Worm (Caenorhabditis elegans) whole organism, L2 larva: ENCODE data around the gene vhp-1.

ENCODE experiments used
- C34F6.9 ChIP-seq: fragments of 150-350 bp; optimal IDR thresholded peaks from 2 replicates; lab custom pipeline; 2014; ENCODE audit warnings: missing biosample characterization, missing genetic modification characterization
- F13H6.1 ChIP-seq: sonication (generic microtip); optimal IDR thresholded peaks from 2 replicates; lab custom pipeline; 2016; ENCODE audit warnings: missing genetic modification characterization, missing compliant biosample characterization
- R02D3.7 ChIP-seq: fragments of 150-350 bp; optimal IDR thresholded peaks from 2 replicates; lab custom pipeline; 2014; ENCODE audit warnings: missing biosample characterization, missing genetic modification characterization
- Y55F3AM.14 ChIP-seq: fragments of 200-800 bp; sonication (Bioruptor generic); optimal IDR thresholded peaks from 2 replicates; lab custom pipeline; 2018; ENCODE audit warnings: mild to moderate bottlenecking, missing genetic modification characterization, missing compliant biosample characterization
- ZK546.5 ChIP-seq: sonication (generic microtip); optimal IDR thresholded peaks from 2 replicates; lab custom pipeline; 2017; ENCODE audit warnings: missing biosample characterization, missing genetic modification characterization
- alr-1 ChIP-seq: fragments of 150-350 bp; optimal IDR thresholded peaks from 2 replicates; lab custom pipeline; 2014; ENCODE audit warnings: missing biosample characterization, missing genetic modification characterization
- aly-2 ChIP-seq: fragments of 150-350 bp; optimal IDR thresholded peaks from 2 replicates; lab custom pipeline; 2014; ENCODE audit warnings: missing biosample characterization, missing genetic modification characterization
- ama-1 ChIP-seq: fragments of 150-350 bp; optimal IDR thresholded peaks from 2 replicates; lab custom pipeline; 2018; ENCODE audit warnings: inconsistent platforms
- blmp-1 ChIP-seq: sonication (generic microtip); optimal IDR thresholded peaks from 2 replicates; lab custom pipeline; 2017; ENCODE audit warnings: missing genetic modification characterization, mild to moderate bottlenecking, missing compliant biosample characterization, antibody characterized with exemption, moderate library complexity; ENCODE audit not compliant: insufficient read depth
- ceh-16 ChIP-seq: fragments of 150-350 bp; optimal IDR thresholded peaks from 2 replicates; lab custom pipeline; 2014; ENCODE audit warnings: missing biosample characterization, missing genetic modification characterization
- ceh-82 ChIP-seq: fragments of 150-350 bp; optimal IDR thresholded peaks from 2 replicates; lab custom pipeline; 2014; ENCODE audit warnings: missing biosample characterization, missing genetic modification characterization
- crh-2 ChIP-seq: sonication (generic microtip); optimal IDR thresholded peaks from 2 replicates; lab custom pipeline; 2017; ENCODE audit warnings: missing biosample characterization, missing genetic modification characterization
- egl-27 ChIP-seq: sonication (generic microtip); optimal IDR thresholded peaks from 3 replicates; lab custom pipeline; 2017; ENCODE audit warnings: missing biosample characterization, missing genetic modification reagents, missing genetic modification characterization
- elt-1 ChIP-seq: fragments of 150-350 bp; optimal IDR thresholded peaks from 2 replicates; lab custom pipeline; 2014; ENCODE audit warnings: missing biosample characterization, missing genetic modification characterization
- elt-3 ChIP-seq: sonication (generic microtip); optimal IDR thresholded peaks from 2 replicates; lab custom pipeline; 2017; ENCODE audit warnings: missing biosample characterization, missing genetic modification characterization
- fos-1 ChIP-seq: fragments of 150-350 bp; optimal IDR thresholded peaks from 2 replicates; lab custom pipeline; 2014; ENCODE audit warnings: missing biosample characterization, missing genetic modification characterization
- gmeb-1 ChIP-seq: fragments of 150-350 bp; optimal IDR thresholded peaks from 2 replicates; lab custom pipeline; 2014; ENCODE audit warnings: missing biosample characterization, missing genetic modification characterization
- lin-11 ChIP-seq: fragments of 150-350 bp; sonication (generic microtip); optimal IDR thresholded peaks from 2 replicates; lab custom pipeline; 2014; ENCODE audit warnings: missing biosample characterization, missing genetic modification characterization, inconsistent platforms, mixed read lengths
- lin-39 ChIP-seq: fragments of 150-350 bp; optimal IDR thresholded peaks from 2 replicates; lab custom pipeline; 2014; ENCODE audit warnings: missing biosample characterization, missing genetic modification reagents, missing genetic modification characterization
- lsy-2 ChIP-seq, 2 experiments: fragments of 150-350 bp in 1 of 2; sonication (generic microtip) in 1 of 2; optimal IDR thresholded peaks; 2 replicates each; lab custom pipeline; 2014 to 2017; ENCODE audit warnings: missing biosample characterization in 2 of 2, missing genetic modification characterization in 2 of 2
- mbf-1 ChIP-seq: sonication (generic microtip); optimal IDR thresholded peaks from 2 replicates; lab custom pipeline; 2017; ENCODE audit warnings: missing biosample characterization, missing genetic modification characterization
- mdl-1 ChIP-seq, 2 experiments: fragments of 150-350 bp in 1 of 2; sonication (generic microtip) in 1 of 2; optimal IDR thresholded peaks; 2 replicates each; lab custom pipeline; 2017; ENCODE audit warnings: missing biosample characterization in 2 of 2, missing genetic modification characterization in 2 of 2
- nhr-10 ChIP-seq: sonication (generic microtip); optimal IDR thresholded peaks from 2 replicates; lab custom pipeline; 2017; ENCODE audit warnings: missing biosample characterization, missing genetic modification characterization
- nhr-11 ChIP-seq: fragments of 150-350 bp; optimal IDR thresholded peaks from 2 replicates; lab custom pipeline; 2014; ENCODE audit warnings: missing biosample characterization, missing genetic modification characterization
- nhr-12 ChIP-seq: fragments of 150-350 bp; optimal IDR thresholded peaks from 2 replicates; lab custom pipeline; 2014; ENCODE audit warnings: missing biosample characterization, missing genetic modification characterization
- nhr-129 ChIP-seq: fragments of 150-350 bp; optimal IDR thresholded peaks from 2 replicates; lab custom pipeline; 2014; ENCODE audit warnings: missing biosample characterization, missing genetic modification characterization
- nhr-21 ChIP-seq: fragments of 150-350 bp; optimal IDR thresholded peaks from 2 replicates; lab custom pipeline; 2014; ENCODE audit warnings: missing biosample characterization, missing genetic modification characterization
- nhr-237 ChIP-seq: fragments of 150-350 bp; optimal IDR thresholded peaks from 2 replicates; lab custom pipeline; 2014; ENCODE audit warnings: missing biosample characterization, missing genetic modification characterization
- nhr-25 ChIP-seq: fragments of 150-350 bp; sonication (generic microtip); optimal IDR thresholded peaks from 3 replicates; lab custom pipeline; 2014; ENCODE audit warnings: missing biosample characterization, missing genetic modification characterization
- nhr-6 ChIP-seq: fragments of 150-350 bp; optimal IDR thresholded peaks from 2 replicates; lab custom pipeline; 2014; ENCODE audit warnings: missing biosample characterization, missing genetic modification characterization
- sem-4 ChIP-seq: fragments of 150-350 bp; optimal IDR thresholded peaks from 2 replicates; lab custom pipeline; 2014; ENCODE audit warnings: missing biosample characterization, missing genetic modification reagents, missing genetic modification characterization
- skn-1 ChIP-seq: sonication (generic microtip); optimal IDR thresholded peaks from 2 replicates; lab custom pipeline; 2017; ENCODE audit warnings: missing biosample characterization, missing genetic modification characterization
- sma-3 ChIP-seq: sonication (generic microtip); optimal IDR thresholded peaks from 2 replicates; lab custom pipeline; 2016; ENCODE audit warnings: missing genetic modification reagents, missing genetic modification characterization, missing compliant biosample characterization
- sma-9 ChIP-seq, 2 experiments: fragments of 150-350 bp in 1 of 2; sonication (generic microtip) in 1 of 2; optimal IDR thresholded peaks; 2 replicates each; lab custom pipeline; 2014 to 2016; ENCODE audit warnings: missing genetic modification characterization in 2 of 2, mild to moderate bottlenecking in 1 of 2, missing biosample characterization in 1 of 2, missing compliant biosample characterization in 1 of 2, missing genetic modification reagents in 1 of 2, moderate library complexity in 1 of 2
- unc-55 ChIP-seq: fragments of 150-350 bp; sonication (generic microtip); optimal IDR thresholded peaks from 3 replicates; lab custom pipeline; 2014; ENCODE audit warnings: missing biosample characterization, missing genetic modification reagents, missing genetic modification characterization
- zag-1 ChIP-seq: fragments of 150-350 bp; optimal IDR thresholded peaks from 2 replicates; lab custom pipeline; 2014; ENCODE audit warnings: missing biosample characterization, missing genetic modification characterization

The vhp-1 gene

DNA sequence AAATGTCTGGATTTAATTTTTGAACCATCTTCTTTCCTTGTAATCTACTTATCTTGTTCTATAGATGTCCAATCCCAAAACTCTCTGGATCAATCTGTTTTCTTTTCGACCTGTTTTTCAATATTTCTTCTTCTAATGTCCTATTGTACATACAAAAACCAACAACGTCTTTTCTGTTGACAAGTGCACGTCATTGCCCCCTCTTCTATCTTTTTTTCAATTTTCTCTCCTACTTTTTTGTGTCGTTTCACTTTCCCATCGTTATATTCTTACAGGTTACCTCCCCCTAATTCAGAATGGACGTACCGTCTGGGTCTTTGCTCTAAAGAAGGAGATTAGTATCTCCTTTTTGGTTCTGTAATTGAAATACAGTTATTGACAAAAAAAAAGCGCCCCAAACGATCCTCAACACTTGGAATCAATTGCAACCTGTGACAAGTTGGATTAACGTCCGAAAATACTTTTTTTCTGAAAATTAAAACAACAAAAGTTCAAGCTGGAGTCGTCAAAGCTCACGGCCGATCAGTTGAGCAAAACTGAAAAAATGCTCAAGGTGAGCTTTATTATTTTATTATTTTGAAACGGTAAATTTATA lies at the start of gene vhp-1:
Gene vhp-1 (plus strand): TSS at position 545 of the 595 bp plus-strand sequence.
- TF ChIP-seq sma-9 (GFP tag; optimal IDR thresholded peaks at IDR 0.05; lab: Kevin White, UChicago) (peak; percentile 16), sma-9 (tag; optimal IDR thresholded peaks at IDR 0.05; lab: Kevin White, UChicago) (no peak), elt-1 (tag; lab: Kevin White, UChicago) (no peak), blmp-1 (tag; lab: Kevin White, UChicago) (peak; percentile 57), nhr-25 (tag; lab: Kevin White, UChicago) (peak; percentile 4), nhr-129 (tag; lab: Kevin White, UChicago) (peak; percentile 2), unc-55 (no peak)

DNA sequence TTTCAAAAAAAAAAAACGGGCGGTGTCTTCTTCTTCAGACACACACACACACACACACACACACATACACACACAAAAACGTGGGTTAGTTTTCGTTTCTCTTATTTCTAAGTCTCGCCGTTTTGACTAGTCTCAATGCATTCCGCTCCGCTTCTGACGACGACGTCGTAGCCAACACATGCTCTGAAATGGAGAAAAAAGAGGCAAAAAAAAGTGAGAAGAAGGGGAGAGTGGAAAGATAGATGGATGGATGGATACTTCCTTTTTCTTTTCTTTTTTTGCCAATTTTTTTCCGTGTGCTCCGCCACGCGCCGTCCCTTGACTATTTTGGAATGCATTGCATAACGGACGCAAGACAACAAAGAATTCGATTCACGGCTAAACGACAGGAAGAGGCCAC lies 46.3 kb upstream of the vhp-1 start:
- TF ChIP-seq F13H6.1 (tag; lab: Kevin White, UChicago) (peak; percentile 56), alr-1 (tag; lab: Kevin White, UChicago) (no peak), crh-2 (tag; lab: Kevin White, UChicago) (peak; percentile 41), nhr-10 (tag; lab: Kevin White, UChicago) (no peak), elt-1 (tag; lab: Kevin White, UChicago) (no peak), unc-55 (peak; percentile 85), mdl-1 (tag; optimal IDR thresholded peaks at IDR 0.05; lab: Kevin White, UChicago) (peak in 1 of 2 experiments; percentile 79), nhr-11 (no peak), nhr-129 (tag; lab: Kevin White, UChicago) (peak; percentile 49), lsy-2 (tag; optimal IDR thresholded peaks at IDR 0.05; lab: Kevin White, UChicago) (peak in 1 of 2 experiments; percentile 49), sma-9 (GFP tag; optimal IDR thresholded peaks at IDR 0.05; lab: Kevin White, UChicago) (peak; percentile 15), sma-9 (tag; optimal IDR thresholded peaks at IDR 0.05; lab: Kevin White, UChicago) (no peak), Y55F3AM.14 (GFP tag; lab: Kevin White, UChicago) (peak; percentile 73), nhr-6 (tag; lab: Kevin White, UChicago) (peak; percentile 20), C34F6.9 (tag; lab: Kevin White, UChicago) (peak; percentile 45), zag-1 (peak; percentile 48)

ce11 chrII:5277780-5278179 lies 45.3 kb upstream of the vhp-1 start:
- TF ChIP-seq unc-55 (no peak), blmp-1 (tag; lab: Kevin White, UChicago) (no peak), zag-1 (no peak), aly-2 (tag; lab: Kevin White, UChicago) (no peak), F13H6.1 (tag; lab: Kevin White, UChicago) (no peak), C34F6.9 (tag; lab: Kevin White, UChicago) (no peak), nhr-10 (tag; lab: Kevin White, UChicago) (no peak), skn-1 (tag; lab: Kevin White, UChicago) (no peak), ceh-82 (tag; lab: Kevin White, UChicago) (no peak), nhr-237 (tag; lab: Kevin White, UChicago) (no peak), ZK546.5 (tag; lab: Kevin White, UChicago) (no peak), lsy-2 (tag; optimal IDR thresholded peaks at IDR 0.05; lab: Kevin White, UChicago) (no peak), sma-3 (no peak), R02D3.7 (no peak), ama-1 (lab: Kevin White, UChicago) (no peak)
- TF ChIP-seq, all 48 proteins: peak for 0

DNA sequence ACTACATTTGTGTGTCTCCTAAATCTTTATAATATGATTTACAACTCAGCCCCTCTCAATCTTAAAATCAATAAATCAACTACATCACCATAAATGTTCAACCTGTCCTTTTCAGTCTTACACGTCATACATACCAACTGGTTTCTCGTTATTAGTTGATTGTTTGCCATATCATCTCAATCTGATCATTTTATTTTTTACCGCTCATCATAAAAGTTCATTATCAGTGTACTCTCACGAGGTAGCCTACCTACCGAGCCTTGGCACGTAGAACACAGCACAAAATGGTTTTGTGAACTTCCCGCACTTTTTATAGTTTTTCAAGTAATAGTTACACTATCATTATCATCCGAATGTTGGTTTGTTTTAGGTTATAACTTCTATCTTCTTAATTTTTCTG lies 41.9 kb upstream of the vhp-1 start:
- TF ChIP-seq gmeb-1 (tag; lab: Kevin White, UChicago) (no peak), sma-9 (GFP tag; optimal IDR thresholded peaks at IDR 0.05; lab: Kevin White, UChicago) (peak; percentile 68), sma-9 (tag; optimal IDR thresholded peaks at IDR 0.05; lab: Kevin White, UChicago) (no peak), sma-3 (peak; percentile 49), crh-2 (tag; lab: Kevin White, UChicago) (peak; percentile 76), mbf-1 (tag; lab: Kevin White, UChicago) (no peak), F13H6.1 (tag; lab: Kevin White, UChicago) (no peak), fos-1 (tag; lab: Kevin White, UChicago) (peak; percentile 71), nhr-12 (no peak)

ce11 chrII:5282192-5282591 lies 40.9 kb upstream of the vhp-1 start, which contains the start of gene pmt-1:
Gene pmt-1, minus strand, starts transcription at chrII:5282523.
- TF ChIP-seq lin-39 (tag; lab: Kevin White, UChicago) (no peak), R02D3.7 (no peak), nhr-21 (tag; lab: Kevin White, UChicago) (peak; percentile 64), sma-3 (no peak), nhr-11 (no peak), mdl-1 (tag; optimal IDR thresholded peaks at IDR 0.05; lab: Kevin White, UChicago) (peak in 1 of 2 experiments; percentile 33), egl-27 (tag; lab: Kevin White, UChicago) (no peak), nhr-6 (tag; lab: Kevin White, UChicago) (no peak), elt-1 (tag; lab: Kevin White, UChicago) (no peak), sma-9 (GFP tag; optimal IDR thresholded peaks at IDR 0.05; lab: Kevin White, UChicago) (peak; percentile 78), sma-9 (tag; optimal IDR thresholded peaks at IDR 0.05; lab: Kevin White, UChicago) (no peak), gmeb-1 (tag; lab: Kevin White, UChicago) (peak; percentile 43), lin-11 (tag; lab: Kevin White, UChicago) (no peak), elt-3 (tag; lab: Kevin White, UChicago) (no peak), F13H6.1 (tag; lab: Kevin White, UChicago) (no peak), ceh-16 (tag; lab: Kevin White, UChicago) (no peak), alr-1 (tag; lab: Kevin White, UChicago) (no peak), skn-1 (tag; lab: Kevin White, UChicago) (no peak), nhr-129 (tag; lab: Kevin White, UChicago) (no peak), sem-4 (tag; lab: Kevin White, UChicago) (no peak), crh-2 (tag; lab: Kevin White, UChicago) (peak; percentile 64), Y55F3AM.14 (GFP tag; lab: Kevin White, UChicago) (no peak)
- TF ChIP-seq, all 48 proteins: peak for 5
